Worm (Caenorhabditis elegans): ENCODE measurements around the gene ins-7.

ce11 chrIV:9669969-9670368 is 12.7 kb downstream of the ins-7 start:
- TF ChIP-seq unc-120 (tag; optimal IDR thresholded peaks at IDR 0.05; ENCODE audit: poor library complexity, severe bottlenecking) (no peak), snpc-4 (tag; optimal IDR thresholded peaks at IDR 0.05) (no peak), nhr-237 (tag; optimal IDR thresholded peaks at IDR 0.05) (no peak), unc-62 (GFP tag; optimal IDR thresholded peaks at IDR 0.05) (no peak)
